Fruit fly (Drosophila melanogaster): ENCODE results near the gene Ucp4C.

The Ucp4C gene

DNA sequence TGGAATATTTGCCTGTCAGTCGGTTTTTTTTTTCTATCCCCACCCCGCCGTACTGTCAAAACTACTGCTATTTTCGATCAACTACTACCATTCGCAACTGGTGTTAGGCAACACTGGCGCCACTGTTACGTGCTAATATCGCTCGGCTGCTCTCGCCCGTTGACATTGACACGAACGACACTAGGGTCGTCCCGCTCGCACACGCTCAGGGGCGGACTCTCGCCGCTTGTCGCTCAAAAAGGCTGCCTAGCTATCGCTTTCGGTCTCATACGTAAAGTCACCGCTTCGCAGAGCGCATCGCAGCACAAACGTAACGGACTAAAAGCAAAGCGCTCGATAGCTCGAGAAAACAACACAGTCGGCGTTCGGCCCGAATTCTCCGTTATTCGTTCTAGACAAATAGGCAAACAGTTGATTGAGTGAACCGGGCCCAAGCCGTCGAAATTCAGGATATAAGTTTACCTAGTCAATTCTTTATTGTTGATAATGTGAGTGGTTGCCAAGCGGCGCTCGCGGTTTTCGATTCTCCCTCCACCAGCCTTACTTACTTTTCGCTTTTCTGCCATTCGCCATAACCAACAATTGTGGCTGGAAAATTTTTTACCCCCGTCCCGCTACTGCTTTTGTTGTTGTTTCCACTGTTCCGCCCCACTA is 14.1 kb downstream of the Ucp4C start (continued):
- TF ChIP-seq ac (GFP tag; optimal IDR thresholded peaks at IDR 0.05) (peak; percentile 29), CG13424 (tag; optimal IDR thresholded peaks at IDR 0.05) (peak; percentile 31), CG18764 (GFP tag; optimal IDR thresholded peaks at IDR 0.05) (no peak), CG32772 (GFP tag; IDR thresholded peaks at IDR 0.05) (no peak), CG1647 (GFP tag; optimal IDR thresholded peaks at IDR 0.05) (no peak), CG12942 (GFP tag; optimal IDR thresholded peaks at IDR 0.05) (no peak), Dp (GFP tag; optimal IDR thresholded peaks at IDR 0.05) (no peak), Poxn (GFP tag; IDR thresholded peaks at IDR 0.05) (no peak), Sox100B (GFP tag; optimal IDR thresholded peaks at IDR 0.05) (peak; percentile 7), lilli (GFP tag; optimal IDR thresholded peaks at IDR 0.05) (peak; percentile 57), pzg (GFP tag; optimal IDR thresholded peaks at IDR 0.05) (peak; percentile 47), HLHmδ (GFP tag; optimal IDR thresholded peaks at IDR 0.05) (peak; percentile 44), vvl (GFP tag; IDR thresholded peaks at IDR 0.05) (no peak), Chrac-16 (GFP tag; optimal IDR thresholded peaks at IDR 0.05) (no peak), vfl (GFP tag; optimal IDR thresholded peaks at IDR 0.05) (no peak), pros (GFP tag; optimal IDR thresholded peaks at IDR 0.05) (peak; percentile 14), abd-A (tag; optimal IDR thresholded peaks at IDR 0.05) (no peak), CG15514 (GFP tag; optimal IDR thresholded peaks at IDR 0.05) (peak; percentile 14), Stat92E (GFP tag; optimal IDR thresholded peaks at IDR 0.05) (no peak), Hr39 (optimal IDR thresholded peaks at IDR 0.05) (no peak), bsh (GFP tag; optimal IDR thresholded peaks at IDR 0.05) (peak in 1 of 2 experiments; percentile 8), CG16863 (GFP tag; optimal IDR thresholded peaks at IDR 0.05) (no peak), crol (GFP tag; IDR thresholded peaks at IDR 0.05) (no peak), CG31224 (GFP tag; IDR thresholded peaks at IDR 0.05) (no peak), tup (GFP tag; optimal IDR thresholded peaks at IDR 0.05) (no peak), Bteb2 (GFP tag; optimal IDR thresholded peaks at IDR 0.05) (no peak), CG7987 (GFP tag; optimal IDR thresholded peaks at IDR 0.05) (peak; percentile 54), HLH54F (GFP tag; optimal IDR thresholded peaks at IDR 0.05) (peak; percentile 10), Trl (optimal IDR thresholded peaks at IDR 0.05) (no peak), Trl (GFP tag; optimal IDR thresholded peaks at IDR 0.05) (peak; percentile 36), Dad (GFP tag; optimal IDR thresholded peaks at IDR 0.05) (peak; percentile 26), CG30403 (GFP tag; optimal IDR thresholded peaks at IDR 0.05) (peak; percentile 19), Scr (GFP tag; IDR thresholded peaks at IDR 0.05; ENCODE audit: partially characterized antibody) (no peak), Gsc (GFP tag; IDR thresholded peaks at IDR 0.05) (no peak), sisA (GFP tag; IDR thresholded peaks at IDR 0.05) (no peak), chn (GFP tag; optimal IDR thresholded peaks at IDR 0.05) (peak; percentile 38), CG17328 (GFP tag; IDR thresholded peaks at IDR 0.05) (no peak), E2f2 (GFP tag; IDR thresholded peaks at IDR 0.05) (no peak), nau (GFP tag; optimal IDR thresholded peaks at IDR 0.05) (peak; percentile 32), Drgx (GFP tag; IDR thresholded peaks at IDR 0.05) (no peak), Nf-YC (tag; optimal IDR thresholded peaks at IDR 0.05) (peak; percentile 89), sens-2 (GFP tag; IDR thresholded peaks at IDR 0.05) (no peak), cad (GFP tag; optimal IDR thresholded peaks at IDR 0.05) (no peak), Kr (GFP tag; optimal IDR thresholded peaks at IDR 0.05) (no peak), CG4424 (GFP tag; optimal IDR thresholded peaks at IDR 0.05) (peak; percentile 100), hb (GFP tag; IDR thresholded peaks at IDR 0.05; ENCODE audit: partially characterized antibody) (no peak), zfh2 (GFP tag; optimal IDR thresholded peaks at IDR 0.05) (peak; percentile 24), CG7839 (tag; optimal IDR thresholded peaks at IDR 0.05) (peak; percentile 20), CG1603 (tag; optimal IDR thresholded peaks at IDR 0.05) (peak; percentile 56), Lpt (GFP tag; optimal IDR thresholded peaks at IDR 0.05) (no peak), CG18476 (GFP tag; optimal IDR thresholded peaks at IDR 0.05) (no peak)
